Worm (Caenorhabditis elegans): ENCODE data around the gene ZK622.4.

Gene ZK622.4

DNA sequence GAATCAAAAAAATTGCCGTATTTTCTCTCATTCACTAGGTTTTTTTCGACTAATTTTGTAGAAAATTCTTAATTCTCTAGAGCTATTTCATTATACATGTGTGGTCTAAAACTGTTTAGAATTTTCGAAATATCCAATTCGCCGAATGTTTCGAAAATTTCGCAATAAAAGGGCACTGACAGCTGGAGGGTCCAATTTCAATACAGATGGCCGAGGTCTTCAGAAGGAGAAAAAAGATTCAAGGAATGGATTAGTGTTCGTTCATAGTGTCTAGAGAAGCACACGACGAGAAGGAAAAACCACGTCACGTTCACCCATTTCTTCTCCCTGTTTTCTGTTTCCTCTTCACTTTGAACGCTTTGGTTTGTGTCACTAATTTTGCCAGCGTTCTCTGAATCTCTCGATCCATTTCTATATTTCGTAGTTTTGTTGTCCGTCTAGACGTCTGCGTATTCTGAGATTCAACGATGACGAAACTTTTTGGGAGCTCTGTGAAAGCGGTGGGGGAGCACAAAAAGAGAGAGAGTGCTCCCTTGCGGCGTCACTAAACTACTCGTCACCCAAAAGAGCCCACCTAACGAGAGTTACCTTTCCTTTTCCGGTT is 33.6 kb downstream of the ZK622.4 start (continued):
- peak; percentile 70 for TF ChIP-seq hlh-30 (tag; optimal IDR thresholded peaks at IDR 0.05; ENCODE audit: insufficient read depth)
- peak in 1 of 2 experiments; percentile 48 for TF ChIP-seq hif-1 (tag; optimal IDR thresholded peaks at IDR 0.05)
- TF ChIP-seq mes-2 (tag; optimal IDR thresholded peaks at IDR 0.05; ENCODE audit: poor library complexity, severe bottlenecking), result peak; percentile 49
- TF ChIP-seq lsy-2 (tag; optimal IDR thresholded peaks at IDR 0.05), result peak; percentile 40 to 71
- no peak for TF ChIP-seq dmd-8 (GFP tag; IDR thresholded peaks at IDR 0.05)
- TF ChIP-seq php-3 (GFP tag; IDR thresholded peaks at IDR 0.05), result no peak
- no peak for TF ChIP-seq ceh-82 (tag; optimal IDR thresholded peaks at IDR 0.05)
- peak; percentile 39 for TF ChIP-seq ztf-7 (tag; optimal IDR thresholded peaks at IDR 0.05)
- TF ChIP-seq T26A8.4 (GFP tag; IDR thresholded peaks at IDR 0.05), result no peak

ce11 chrII:5326891-5327290 is 34.4 kb downstream of the ZK622.4 start:
- TF ChIP-seq daf-16 (GFP tag; optimal IDR thresholded peaks at IDR 0.05), result peak in 1 of 2 experiments; percentile 62
- no peak for TF ChIP-seq daf-16 (tag; optimal IDR thresholded peaks at IDR 0.05)
- TF ChIP-seq fos-1 (tag; optimal IDR thresholded peaks at IDR 0.05), result no peak

- TF ChIP-seq lsy-2 (tag; optimal IDR thresholded peaks at IDR 0.05) (peak in 1 of 2 experiments; percentile 24), nhr-28 (tag; optimal IDR thresholded peaks at IDR 0.05) (no peak), aha-1 (tag) (peak; percentile 76)
Measured at ce11 chrII:5328912-5329311, 36.4 kb downstream of the ZK622.4 start.

DNA sequence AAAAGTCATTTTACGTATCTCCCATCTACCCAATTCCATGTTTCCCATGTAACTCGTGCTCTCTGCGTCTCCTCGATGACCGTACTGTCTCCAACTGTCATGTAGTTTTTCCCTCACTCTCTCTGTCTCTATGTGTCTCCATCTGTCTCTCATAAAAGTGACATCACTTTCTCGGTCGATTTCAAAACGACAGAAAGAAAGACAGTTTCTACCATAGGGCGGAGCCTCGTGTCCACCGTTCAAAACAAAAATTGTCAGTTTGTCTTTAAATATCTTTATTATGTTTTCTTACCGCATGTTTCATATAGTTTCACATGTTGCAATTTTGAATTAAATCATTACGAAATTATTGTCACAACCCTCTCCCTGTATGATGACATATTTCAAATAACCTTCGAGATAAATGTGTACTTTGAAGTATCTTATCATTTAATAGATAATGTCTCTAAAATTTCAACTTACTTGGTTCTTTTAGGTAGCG is 37.7 kb downstream of the ZK622.4 start:
- TF ChIP-seq dmd-6 (GFP tag; IDR thresholded peaks at IDR 0.05) (peak; percentile 98), daf-12 (tag; optimal IDR thresholded peaks at IDR 0.05) (no peak), dve-1 (tag; optimal IDR thresholded peaks at IDR 0.05; ENCODE audit: insufficient read depth) (peak; percentile 90), rbr-2 (tag; optimal IDR thresholded peaks at IDR 0.05) (peak; percentile 68), gei-8 (GFP tag; optimal IDR thresholded peaks at IDR 0.05) (peak; percentile 67), Y48G9A.11 (GFP tag; IDR thresholded peaks at IDR 0.05) (no peak), nhr-41 (GFP tag; IDR thresholded peaks at IDR 0.05) (no peak), T26A8.4 (GFP tag; IDR thresholded peaks at IDR 0.05) (peak; percentile 64), ztf-7 (tag; optimal IDR thresholded peaks at IDR 0.05) (peak; percentile 52), lin-1 (GFP tag; IDR thresholded peaks at IDR 0.05) (peak; percentile 58), zfp-3 (GFP tag; conservative IDR thresholded peaks at IDR 0.05) (0 out of 2 replicates have a peak, but pooled peaks have one; percentile 27), mdl-1 (tag; optimal IDR thresholded peaks at IDR 0.05) (peak; percentile 74 to 92), dmd-9 (GFP tag; IDR thresholded peaks at IDR 0.05) (no peak), nhr-28 (tag; optimal IDR thresholded peaks at IDR 0.05) (peak; percentile 88), lir-3 (tag; optimal IDR thresholded peaks at IDR 0.05) (no peak), hlh-30 (tag; optimal IDR thresholded peaks at IDR 0.05; ENCODE audit: insufficient read depth) (peak; percentile 94), nhr-10 (tag; optimal IDR thresholded peaks at IDR 0.05) (peak; percentile 61), lsy-2 (tag; optimal IDR thresholded peaks at IDR 0.05) (peak; percentile 67 to 86), fkh-10 (GFP tag; optimal IDR thresholded peaks at IDR 0.05) (no peak), nhr-76 (tag; optimal IDR thresholded peaks at IDR 0.05) (peak; percentile 41), ceh-62 (tag; optimal IDR thresholded peaks at IDR 0.05) (no peak), pqm-1 (tag; optimal IDR thresholded peaks at IDR 0.05) (peak; percentile 30), tra-1 (GFP tag; IDR thresholded peaks at IDR 0.05) (peak; percentile 89), mxl-3 (GFP tag; optimal IDR thresholded peaks at IDR 0.05) (peak; percentile 81), ceh-20 (GFP tag; IDR thresholded peaks at IDR 0.05) (peak; percentile 77), lin-39 (tag; optimal IDR thresholded peaks at IDR 0.05) (no peak), php-3 (GFP tag; IDR thresholded peaks at IDR 0.05) (peak; percentile 89), sdz-12 (GFP tag; optimal IDR thresholded peaks at IDR 0.05) (no peak), mes-2 (tag; optimal IDR thresholded peaks at IDR 0.05; ENCODE audit: poor library complexity, severe bottlenecking) (peak; percentile 67), zip-2 (tag; optimal IDR thresholded peaks at IDR 0.05) (peak; percentile 18), saeg-2 (GFP tag; IDR thresholded peaks at IDR 0.05) (0 out of 2 replicates have a peak, but pooled peaks have one; percentile 42), daf-16 (GFP tag; optimal IDR thresholded peaks at IDR 0.05) (peak in 1 of 2 experiments; percentile 39), daf-16 (tag; optimal IDR thresholded peaks at IDR 0.05) (peak; percentile 23), hmg-1.1 (GFP tag; IDR thresholded peaks at IDR 0.05) (peak; percentile 74), nhr-11 (tag; optimal IDR thresholded peaks at IDR 0.05) (peak; percentile 63), nhr-77 (tag; optimal IDR thresholded peaks at IDR 0.05) (peak; percentile 76), hif-1 (tag; optimal IDR thresholded peaks at IDR 0.05) (peak; percentile 9 to 71), nhr-237 (tag; optimal IDR thresholded peaks at IDR 0.05) (no peak)

All from whole organism, L4 larva.